Fruit fly (Drosophila melanogaster) whole organism, embryonic: ENCODE measurements around the gene msd1.

Experiments
- Atf3 ChIP-seq: fragments of 200-800 bp; sonication (Bioruptor generic); optimal IDR thresholded peaks from 3 replicates; lab custom pipeline; 2016; ENCODE audit warnings: missing biosample characterization, missing genetic modification characterization
- CG10462 ChIP-seq: fragments of 200-800 bp; sonication (Bioruptor generic); optimal IDR thresholded peaks from 2 replicates; lab custom pipeline; 2016; ENCODE audit warnings: missing biosample characterization, missing genetic modification characterization
- CG11696 ChIP-seq: fragments of 200-800 bp; sonication (Bioruptor generic); IDR thresholded peaks from 2 replicates; pipeline ENCODE4 v1.3.6; 2022; ENCODE audit warnings: missing biosample characterization, missing genetic modification characterization
- CG16779 ChIP-seq: fragments of 200-800 bp; sonication (Bioruptor generic); IDR thresholded peaks from 2 replicates; pipeline ENCODE4 v1.3.6; 2022; ENCODE audit warnings: missing biosample characterization, missing genetic modification characterization
- CG17328 ChIP-seq: fragments of 200-800 bp; sonication (Bioruptor generic); IDR thresholded peaks from 2 replicates; pipeline ENCODE4 v1.3.6; 2022; ENCODE audit warnings: missing biosample characterization, missing genetic modification characterization
- CG17802 ChIP-seq: fragments of 200-800 bp; sonication (Bioruptor generic); optimal IDR thresholded peaks from 2 replicates; lab custom pipeline; 2018; ENCODE audit warnings: missing biosample characterization, mild to moderate bottlenecking, missing genetic modification characterization, moderate library complexity
- CG18262 ChIP-seq: fragments of 200-800 bp; optimal IDR thresholded peaks from 3 replicates; lab custom pipeline; 2019; ENCODE audit warnings: missing biosample characterization, mild to moderate bottlenecking, missing genetic modification characterization, moderate library complexity
- CG1832 ChIP-seq: fragments of 200-800 bp; sonication (Bioruptor generic); optimal IDR thresholded peaks from 2 replicates; lab custom pipeline; 2017; ENCODE audit warnings: missing biosample characterization, mild to moderate bottlenecking, missing genetic modification characterization, inconsistent platforms
- CG3407 ChIP-seq: fragments of 200-800 bp; sonication (Bioruptor generic); optimal IDR thresholded peaks from 2 replicates; lab custom pipeline; 2018; ENCODE audit warnings: missing biosample characterization, mild to moderate bottlenecking, missing genetic modification characterization
- CG4820 ChIP-seq: fragments of 200-800 bp; sonication (Bioruptor generic); optimal IDR thresholded peaks from 3 replicates; lab custom pipeline; 2016; ENCODE audit warnings: missing biosample characterization, missing genetic modification characterization
- CG6654 ChIP-seq: fragments of 200-800 bp; sonication (Bioruptor generic); optimal IDR thresholded peaks from 2 replicates; lab custom pipeline; 2017; ENCODE audit warnings: missing biosample characterization, mild to moderate bottlenecking, missing genetic modification characterization
- CG8765 ChIP-seq: fragments of 200-800 bp; sonication (Bioruptor generic); IDR thresholded peaks from 2 replicates; pipeline ENCODE4 v1.3.6; 2022; ENCODE audit warnings: missing biosample characterization, missing genetic modification characterization
- CG9609 ChIP-seq: fragments of 200-800 bp; sonication (Bioruptor generic); optimal IDR thresholded peaks from 3 replicates; lab custom pipeline; 2016; ENCODE audit warnings: missing biosample characterization, missing genetic modification characterization
- CTCF ChIP-seq: fragments of 200-800 bp; sonication (Bioruptor generic); optimal IDR thresholded peaks from 2 replicates; lab custom pipeline; 2017; ENCODE audit warnings: missing biosample characterization, mild to moderate bottlenecking, missing genetic modification characterization, moderate library complexity
- CkIIα-i1 ChIP-seq: fragments of 200-800 bp; sonication (Bioruptor generic); IDR thresholded peaks from 2 replicates; pipeline ENCODE4 v1.3.6; 2022; ENCODE audit warnings: missing biosample characterization, missing genetic modification characterization
- D19A ChIP-seq: fragments of 200-800 bp; optimal IDR thresholded peaks from 3 replicates; lab custom pipeline; 2019; ENCODE audit warnings: missing biosample characterization, mild to moderate bottlenecking, missing genetic modification characterization, moderate library complexity
- Dip3 ChIP-seq: fragments of 200-800 bp; sonication (Bioruptor generic); optimal IDR thresholded peaks from 3 replicates; lab custom pipeline; 2016; ENCODE audit warnings: missing biosample characterization, missing genetic modification characterization
- Dll ChIP-seq: fragments of 200-800 bp; sonication (Bioruptor generic); IDR thresholded peaks from 4 replicates; pipeline ENCODE4 v1.3.6; 2022; ENCODE audit warnings: missing biosample characterization, missing genetic modification characterization; ENCODE audit not compliant: partially characterized antibody
- H15 ChIP-seq: fragments of 200-800 bp; sonication (Bioruptor generic); IDR thresholded peaks from 3 replicates; pipeline ENCODE4 v1.3.6; 2022; ENCODE audit warnings: missing biosample characterization, missing genetic modification characterization
- Lim3 ChIP-seq: fragments of 200-800 bp; sonication (Bioruptor generic); IDR thresholded peaks from 2 replicates; pipeline ENCODE4 v1.3.6; 2022; ENCODE audit warnings: missing biosample characterization, missing genetic modification characterization
- Mad ChIP-seq: fragments of 200-800 bp; sonication (Bioruptor generic); optimal IDR thresholded peaks from 2 replicates; lab custom pipeline; 2016; ENCODE audit warnings: missing biosample characterization, missing genetic modification characterization
- Meics ChIP-seq: fragments of 200-800 bp; sonication (Bioruptor generic); optimal IDR thresholded peaks from 2 replicates; lab custom pipeline; 2017; ENCODE audit warnings: missing biosample characterization, mild to moderate bottlenecking, missing genetic modification characterization
- Mes4 ChIP-seq: fragments of 200-800 bp; sonication (Bioruptor generic); optimal IDR thresholded peaks from 2 replicates; lab custom pipeline; 2016; ENCODE audit warnings: missing biosample characterization, missing genetic modification characterization
- Myb ChIP-seq: fragments of 200-800 bp; sonication (Bioruptor generic); optimal IDR thresholded peaks from 2 replicates; lab custom pipeline; 2016; ENCODE audit warnings: missing biosample characterization, missing genetic modification characterization
- Neu2 ChIP-seq: fragments of 200-800 bp; sonication (Bioruptor generic); optimal IDR thresholded peaks from 3 replicates; lab custom pipeline; 2016; ENCODE audit warnings: missing biosample characterization, missing genetic modification characterization, borderline replicate concordance
- Nf-YA ChIP-seq: fragments of 200-800 bp; sonication (Bioruptor generic); IDR thresholded peaks from 2 replicates; pipeline ENCODE4 v1.3.6; 2022; ENCODE audit warnings: missing biosample characterization, missing genetic modification characterization
- NfI ChIP-seq: fragments of 200-800 bp; sonication (Bioruptor generic); optimal IDR thresholded peaks from 3 replicates; lab custom pipeline; 2018; ENCODE audit warnings: missing biosample characterization, mild to moderate bottlenecking, missing genetic modification characterization, moderate library complexity
- Opbp ChIP-seq: fragments of 200-800 bp; sonication (Bioruptor generic); IDR thresholded peaks from 3 replicates; pipeline ENCODE4 v1.3.6; 2022; ENCODE audit warnings: missing biosample characterization, missing genetic modification characterization; ENCODE audit not compliant: partially characterized antibody
- Optix ChIP-seq: fragments of 200-800 bp; sonication (Bioruptor generic); IDR thresholded peaks from 3 replicates; pipeline ENCODE4 v1.3.6; 2022; ENCODE audit warnings: missing biosample characterization, missing genetic modification characterization
- Rfx ChIP-seq: fragments of 200-800 bp; sonication (Bioruptor generic); IDR thresholded peaks from 2 replicates; pipeline ENCODE4 v1.3.6; 2022; ENCODE audit warnings: missing biosample characterization, missing genetic modification characterization
- Taf1 ChIP-seq: fragments of 200-800 bp; sonication (Bioruptor generic); IDR thresholded peaks from 2 replicates; pipeline ENCODE4 v1.3.6; 2022; ENCODE audit warnings: missing biosample characterization, missing genetic modification characterization
- Xrp1 ChIP-seq: fragments of 200-800 bp; sonication (Bioruptor generic); IDR thresholded peaks from 2 replicates; pipeline ENCODE4 v1.3.6; 2022; ENCODE audit warnings: missing biosample characterization, missing genetic modification characterization
- ara ChIP-seq: fragments of 200-800 bp; sonication (Bioruptor generic); IDR thresholded peaks from 2 replicates; pipeline ENCODE4 v1.3.6; 2022; ENCODE audit warnings: missing biosample characterization, missing genetic modification characterization
- ato ChIP-seq: fragments of 200-800 bp; sonication (Bioruptor generic); IDR thresholded peaks from 2 replicates; pipeline ENCODE4 v1.3.6; 2022; ENCODE audit warnings: missing biosample characterization, missing genetic modification characterization; ENCODE audit not compliant: partially characterized antibody
- br ChIP-seq: fragments of >200 bp; optimal IDR thresholded peaks from 2 replicates; lab custom pipeline; 2017
- chn ChIP-seq: fragments of 200-800 bp; sonication (Bioruptor generic); optimal IDR thresholded peaks from 2 replicates; lab custom pipeline; 2016; ENCODE audit warnings: missing biosample characterization, missing genetic modification characterization
- crol ChIP-seq: fragments of 200-800 bp; sonication (Bioruptor generic); IDR thresholded peaks from 2 replicates; pipeline ENCODE4 v1.3.6; 2022; ENCODE audit warnings: missing biosample characterization, missing genetic modification characterization
- crp ChIP-seq, 2 experiments: fragments of 200-800 bp; sonication (Bioruptor generic); optimal IDR thresholded peaks; 2 replicates in 1 of 2; 3 replicates in 1 of 2; lab custom pipeline; 2017; ENCODE audit warnings: missing biosample characterization in 2 of 2, missing genetic modification characterization in 2 of 2, mild to moderate bottlenecking in 1 of 2, moderate library complexity in 1 of 2
- dan ChIP-seq: fragments of 200-800 bp; sonication (Bioruptor generic); IDR thresholded peaks from 2 replicates; pipeline ENCODE4 v1.3.6; 2022; ENCODE audit warnings: missing biosample characterization, missing genetic modification characterization
- dimm ChIP-seq: fragments of 200-800 bp; sonication (Bioruptor generic); IDR thresholded peaks from 2 replicates; pipeline ENCODE4 v1.3.6; 2022; ENCODE audit warnings: missing biosample characterization, missing genetic modification characterization
- fd102C ChIP-seq: fragments of 200-800 bp; sonication (Bioruptor generic); optimal IDR thresholded peaks from 2 replicates; lab custom pipeline; 2018; ENCODE audit warnings: missing biosample characterization, mild to moderate bottlenecking, missing genetic modification characterization, moderate library complexity
- h ChIP-seq: fragments of >200 bp; optimal IDR thresholded peaks from 2 replicates; lab custom pipeline; 2017
- hbn ChIP-seq: fragments of 200-800 bp; sonication (Bioruptor generic); IDR thresholded peaks from 2 replicates; pipeline ENCODE4 v1.3.6; 2022; ENCODE audit warnings: missing biosample characterization, missing genetic modification characterization; ENCODE audit not compliant: partially characterized antibody
- jumu ChIP-seq: fragments of 200-800 bp; sonication (Bioruptor generic); optimal IDR thresholded peaks from 3 replicates; lab custom pipeline; 2016; ENCODE audit warnings: missing biosample characterization, missing genetic modification characterization
- ken ChIP-seq: fragments of 200-800 bp; sonication (Bioruptor generic); IDR thresholded peaks from 3 replicates; pipeline ENCODE4 v1.3.6; 2022; ENCODE audit warnings: missing biosample characterization, missing genetic modification characterization
- nau ChIP-seq: fragments of 200-800 bp; sonication (Bioruptor generic); optimal IDR thresholded peaks from 3 replicates; lab custom pipeline; 2017; ENCODE audit warnings: missing biosample characterization, mild to moderate bottlenecking, missing genetic modification characterization, missing genetic modification reagents
- otp ChIP-seq: fragments of 200-800 bp; sonication (Bioruptor generic); IDR thresholded peaks from 3 replicates; pipeline ENCODE4, ENCODE4 v1.3.6; 2022; ENCODE audit warnings: missing biosample characterization, missing genetic modification characterization
- pum ChIP-seq: fragments of 200-800 bp; sonication (Bioruptor generic); optimal IDR thresholded peaks from 2 replicates; lab custom pipeline; 2016; ENCODE audit warnings: missing biosample characterization, missing genetic modification characterization
- sob ChIP-seq: fragments of 200-800 bp; sonication (Bioruptor generic); IDR thresholded peaks from 2 replicates; pipeline ENCODE4 v1.3.6; 2022; ENCODE audit warnings: missing biosample characterization, missing genetic modification characterization
- sr ChIP-seq: fragments of 200-800 bp; sonication (Bioruptor generic); IDR thresholded peaks from 3 replicates; pipeline ENCODE4 v1.3.6; 2022; ENCODE audit warnings: missing biosample characterization, missing genetic modification characterization
- stwl ChIP-seq: fragments of 200-800 bp; sonication (Bioruptor generic); optimal IDR thresholded peaks from 3 replicates; lab custom pipeline; 2018; ENCODE audit warnings: missing biosample characterization, mild to moderate bottlenecking, missing genetic modification characterization, moderate library complexity
- tio ChIP-seq: fragments of 200-800 bp; sonication (Bioruptor generic); optimal IDR thresholded peaks from 2 replicates; lab custom pipeline; 2017; ENCODE audit warnings: missing biosample characterization, missing genetic modification characterization, inconsistent platforms
- tll ChIP-seq, 2 experiments: fragments of 200-800 bp in 1 of 2; fragments of >200 bp in 1 of 2; sonication (Bioruptor generic) in 1 of 2; optimal IDR thresholded peaks; 2 replicates each; lab custom pipeline; 2017 to 2019; ENCODE audit warnings: missing biosample characterization in 2 of 2, missing genetic modification characterization in 2 of 2, mild to moderate bottlenecking in 1 of 2, moderate library complexity in 1 of 2

The msd1 gene

dm6 chr3L:1298509-1298908 lies 33.0 kb upstream of the msd1 start, which contains the start of gene scf (continued):
- TF ChIP-seq sob (GFP tag; lab: Robert Waterston, UW) = no peak
- TF ChIP-seq otp (GFP tag; lab: Robert Waterston, UW) = peak; percentile 12; the same call in 1 of the 3 replicates
- no peak for TF ChIP-seq sr
- 0 out of 3 replicates have a peak, but pooled peaks have one; percentile 33 for TF ChIP-seq H15 (GFP tag; lab: Robert Waterston, UW)
- TF ChIP-seq CG11696 = 0 out of 2 replicates have a peak, but pooled peaks have one; percentile 17
- TF ChIP-seq CTCF (GFP tag; lab: Kevin White, UChicago) = peak; percentile 33
- peak; percentile 58; the same call in 3 of the 4 replicates for TF ChIP-seq Dll (GFP tag; lab: Robert Waterston, UW)
- no peak for TF ChIP-seq CG17802 (tag; lab: Kevin White, UChicago)
- no peak for TF ChIP-seq fd102C (GFP tag; lab: Kevin White, UChicago)
- TF ChIP-seq Rfx (GFP tag; lab: Robert Waterston, UW) = peak; percentile 59
- TF ChIP-seq CG8765 = no peak
- TF ChIP-seq br (lab: Kevin White, UChicago) = no peak
- TF ChIP-seq crp (GFP tag; optimal IDR thresholded peaks at IDR 0.05; lab: Kevin White, UChicago) = no peak
- TF ChIP-seq Atf3 (GFP tag; lab: Kevin White, UChicago) = no peak
- TF ChIP-seq CG4820 (GFP tag; lab: Kevin White, UChicago) = no peak
- TF ChIP-seq nau (GFP tag; lab: Kevin White, UChicago) = no peak
- no peak for TF ChIP-seq D19A (tag; lab: Kevin White, UChicago)
- no peak for TF ChIP-seq Neu2 (GFP tag; lab: Kevin White, UChicago)
- TF ChIP-seq h = no peak
- TF ChIP-seq CkIIα-i1 = no peak
- TF ChIP-seq CG3407 (GFP tag; lab: Kevin White, UChicago) = no peak
- peak; percentile 20 for TF ChIP-seq Myb (GFP tag; lab: Kevin White, UChicago)
- TF ChIP-seq Nf-YA (GFP tag; lab: Robert Waterston, UW) = no peak
- no peak for TF ChIP-seq Mes4
- no peak for TF ChIP-seq ato (GFP tag; lab: Robert Waterston, UW)
- no peak for TF ChIP-seq Optix (GFP tag; lab: Robert Waterston, UW)
- peak; percentile 41; the same call in 1 of the 3 replicates for TF ChIP-seq ken (GFP tag; lab: Robert Waterston, UW)
- TF ChIP-seq Xrp1 (GFP tag; lab: Robert Waterston, UW) = no peak
- TF ChIP-seq crol (GFP tag; lab: Robert Waterston, UW) = 0 out of 2 replicates have a peak, but pooled peaks have one; percentile 29
- peak; percentile 13 for TF ChIP-seq CG18262 (tag; lab: Kevin White, UChicago)
- no peak for TF ChIP-seq CG16779 (GFP tag; lab: Robert Waterston, UW)
- TF ChIP-seq Mad (GFP tag; lab: Kevin White, UChicago) = no peak
- TF ChIP-seq pum (GFP tag; lab: Kevin White, UChicago) = no peak
- no peak for TF ChIP-seq chn (GFP tag; lab: Kevin White, UChicago)
- no peak for TF ChIP-seq tll (GFP tag; optimal IDR thresholded peaks at IDR 0.05; lab: Kevin White, UChicago)
- TF ChIP-seq stwl (tag; lab: Kevin White, UChicago) = peak; percentile 36
- TF ChIP-seq CG1832 (GFP tag; lab: Kevin White, UChicago) = no peak
- TF ChIP-seq Lim3 (GFP tag; lab: Robert Waterston, UW) = no peak
- TF ChIP-seq ara (GFP tag; lab: Robert Waterston, UW) = no peak
- TF ChIP-seq dimm (GFP tag; lab: Robert Waterston, UW) = no peak
- TF ChIP-seq tio (GFP tag; lab: Kevin White, UChicago) = no peak
- no peak for TF ChIP-seq jumu (GFP tag; lab: Kevin White, UChicago)
- TF ChIP-seq dan (GFP tag; lab: Robert Waterston, UW) = no peak
- TF ChIP-seq NfI (GFP tag; lab: Kevin White, UChicago) = no peak
- no peak for TF ChIP-seq Taf1
- no peak for TF ChIP-seq Meics (GFP tag; lab: Kevin White, UChicago)
- TF ChIP-seq Opbp (GFP tag; lab: Robert Waterston, UW) = peak; percentile 52; the same call in 2 of the 3 replicates
- no peak for TF ChIP-seq CG17328 (GFP tag; lab: Robert Waterston, UW)
- no peak for TF ChIP-seq Dip3
- TF ChIP-seq hbn = no peak
- TF ChIP-seq CG9609 (GFP tag; lab: Kevin White, UChicago) = no peak
- TF ChIP-seq CG10462 = no peak
- no peak for TF ChIP-seq CG6654 (GFP tag; lab: Kevin White, UChicago)
